Fruit fly (Drosophila melanogaster) whole organism, wandering third instar larva: Measurements from ENCODE around the gene CrebB.

Experiments
- Abd-B ChIP-seq: fragments of >200 bp; optimal IDR thresholded peaks from 2 replicates; lab custom pipeline; 2017; ENCODE audit warnings: missing biosample characterization, missing genetic modification characterization
- CG32264 ChIP-seq: fragments of 200-800 bp; sonication (Bioruptor generic); optimal IDR thresholded peaks from 2 replicates; lab custom pipeline; 2016; ENCODE audit warnings: missing biosample characterization, missing genetic modification characterization
- CG9705 ChIP-seq: fragments of 200-800 bp; sonication (Bioruptor generic); optimal IDR thresholded peaks from 2 replicates; lab custom pipeline; 2018; ENCODE audit warnings: missing biosample characterization, mild to moderate bottlenecking, missing genetic modification characterization
- Dfd ChIP-seq: fragments of >200 bp; optimal IDR thresholded peaks from 2 replicates; lab custom pipeline; 2017; ENCODE audit warnings: missing biosample characterization, missing genetic modification characterization
- Dif ChIP-seq: fragments of 200-275, 200-300 bp; sonication (Bioruptor generic); optimal IDR thresholded peaks from 2 replicates; lab custom pipeline; 2018; ENCODE audit warnings: missing biosample characterization, missing genetic modification characterization; ENCODE audit not compliant: partially characterized antibody
- HLH106 ChIP-seq: fragments of 200-800 bp; optimal IDR thresholded peaks from 3 replicates; lab custom pipeline; 2019; ENCODE audit warnings: missing biosample characterization, mild to moderate bottlenecking, missing genetic modification characterization, moderate library complexity
- Hnf4 ChIP-seq: fragments of 200-800 bp; sonication (Bioruptor generic); optimal IDR thresholded peaks from 2 replicates; lab custom pipeline; 2016; ENCODE audit warnings: missing biosample characterization, mild to moderate bottlenecking, missing genetic modification characterization
- Hr78 ChIP-seq: fragments of >200 bp; optimal IDR thresholded peaks from 2 replicates; lab custom pipeline; 2017; ENCODE audit warnings: missing biosample characterization, missing genetic modification characterization
- Hr83 ChIP-seq: fragments of 200-300 bp; sonication (Bioruptor generic); optimal IDR thresholded peaks from 2 replicates; lab custom pipeline; 2016; ENCODE audit warnings: missing biosample characterization, mild to moderate bottlenecking, missing genetic modification characterization, moderate library complexity; ENCODE audit not compliant: poor library complexity, severe bottlenecking
- Jra ChIP-seq: sonication (Bioruptor generic); optimal IDR thresholded peaks from 2 replicates; lab custom pipeline; 2016; ENCODE audit warnings: missing biosample characterization, missing genetic modification characterization
- Myc ChIP-seq: fragments of >200 bp; optimal IDR thresholded peaks from 2 replicates; lab custom pipeline; 2017
- N ChIP-seq: fragments of >200 bp; optimal IDR thresholded peaks from 2 replicates; lab custom pipeline; 2018; ENCODE audit warnings: missing biosample characterization, missing external identifiers, missing genetic modification characterization
- OdsH ChIP-seq: fragments of 200-800 bp; sonication (Bioruptor generic); optimal IDR thresholded peaks from 2 replicates; lab custom pipeline; 2016; ENCODE audit warnings: missing biosample characterization, mild to moderate bottlenecking, missing genetic modification characterization
- Rel ChIP-seq, 2 experiments: fragments of 200-800 bp; sonication (Bioruptor generic) in 1 of 2; optimal IDR thresholded peaks; 2 replicates in 1 of 2; 3 replicates in 1 of 2; lab custom pipeline; 2016 to 2019; ENCODE audit warnings: mild to moderate bottlenecking in 2 of 2, missing biosample characterization in 2 of 2, missing genetic modification characterization in 2 of 2, moderate library complexity in 1 of 2
- Sp1 ChIP-seq: fragments of 200-800 bp; sonication (Bioruptor generic); optimal IDR thresholded peaks from 3 replicates; lab custom pipeline; 2019; ENCODE audit warnings: missing biosample characterization, mild to moderate bottlenecking, missing genetic modification characterization, moderate library complexity
- Vsx2 ChIP-seq: fragments of 200-300, 225-300 bp; sonication (Bioruptor generic); optimal IDR thresholded peaks from 2 replicates; lab custom pipeline; 2018; ENCODE audit warnings: missing biosample characterization, missing genetic modification characterization; ENCODE audit not compliant: partially characterized antibody
- brk ChIP-seq: fragments of 200-800 bp; sonication (Bioruptor generic); optimal IDR thresholded peaks from 2 replicates; lab custom pipeline; 2016; ENCODE audit warnings: missing biosample characterization, mild to moderate bottlenecking, missing genetic modification characterization
- dl ChIP-seq, 2 experiments: fragments of 175-275, 200-275 bp in 1 of 2; fragments of 200-275 bp in 1 of 2; sonication (Bioruptor generic); optimal IDR thresholded peaks; lab custom pipeline; 2018; ENCODE audit warnings: mild to moderate bottlenecking in 2 of 2, missing biosample characterization in 2 of 2, missing genetic modification characterization in 2 of 2, moderate library complexity in 2 of 2; ENCODE audit not compliant: partially characterized antibody in 2 of 2, insufficient read depth in 1 of 2
- ey ChIP-seq: fragments of 200-800 bp; sonication (Bioruptor generic); optimal IDR thresholded peaks from 2 replicates; lab custom pipeline; 2016; ENCODE audit warnings: missing biosample characterization, missing genetic modification characterization
- foxo ChIP-seq, 2 experiments: fragments of 200-800 bp; sonication (Bioruptor generic); optimal IDR thresholded peaks; 2 replicates in 1 of 2; 3 replicates in 1 of 2; lab custom pipeline; 2016 to 2017; ENCODE audit warnings: missing biosample characterization in 2 of 2, missing genetic modification characterization in 2 of 2
- fru ChIP-seq: fragments of 200-800 bp; sonication (Bioruptor generic); optimal IDR thresholded peaks from 3 replicates; lab custom pipeline; 2016; ENCODE audit warnings: missing biosample characterization, mild to moderate bottlenecking, missing genetic modification characterization
- h ChIP-seq: fragments of 200-800 bp; sonication (Bioruptor generic); optimal IDR thresholded peaks from 3 replicates; lab custom pipeline; 2016; ENCODE audit warnings: missing biosample characterization, mild to moderate bottlenecking, missing genetic modification characterization
- lola ChIP-seq: fragments of >200 bp; optimal IDR thresholded peaks from 2 replicates; lab custom pipeline; 2017; ENCODE audit warnings: missing biosample characterization, missing genetic modification characterization
- pan ChIP-seq: fragments of >200 bp; optimal IDR thresholded peaks from 2 replicates; lab custom pipeline; 2017
- psq ChIP-seq: fragments of 200-800 bp; sonication (Bioruptor generic); optimal IDR thresholded peaks from 3 replicates; lab custom pipeline; 2017; ENCODE audit warnings: missing biosample characterization, mild to moderate bottlenecking, missing genetic modification characterization, moderate library complexity
- rgr ChIP-seq: fragments of 200-800 bp; sonication (Bioruptor generic); optimal IDR thresholded peaks from 3 replicates; lab custom pipeline; 2016; ENCODE audit warnings: missing biosample characterization, mild to moderate bottlenecking, missing genetic modification characterization
- sv ChIP-seq: fragments of 200-800 bp; sonication (Bioruptor generic); optimal IDR thresholded peaks from 3 replicates; lab custom pipeline; 2016; ENCODE audit warnings: missing biosample characterization, missing genetic modification characterization
- tai ChIP-seq: sonication (Bioruptor generic); optimal IDR thresholded peaks from 2 replicates; lab custom pipeline; 2016; ENCODE audit warnings: missing biosample characterization, missing genetic modification characterization
- woc ChIP-seq: sonication (Bioruptor generic); optimal IDR thresholded peaks from 2 replicates; lab custom pipeline; 2016; ENCODE audit warnings: missing biosample characterization, mild to moderate bottlenecking, missing genetic modification characterization

The CrebB gene

dm6 chrX:18404632-18405238 lies 38.6 kb downstream of the CrebB start (continued):
- TF ChIP-seq N (GFP tag; lab: Kevin White, UChicago) = no peak
- TF ChIP-seq, all 38 proteins: peak for 10

- no peak for TF ChIP-seq CG9705 (GFP tag; lab: Kevin White, UChicago)
- no peak for TF ChIP-seq Sp1 (GFP tag; lab: Kevin White, UChicago)
- peak; percentile 73 for TF ChIP-seq sv (GFP tag; lab: Kevin White, UChicago)
- TF ChIP-seq rgr (GFP tag; lab: Kevin White, UChicago) = peak; percentile 5
- TF ChIP-seq ey = peak; percentile 15
- TF ChIP-seq Hnf4 = no peak
- TF ChIP-seq h = no peak
These were observed 39.5 kb downstream of the CrebB start for dm6 chrX:18405567-18406059.

- no peak for TF ChIP-seq Sp1 (GFP tag; lab: Kevin White, UChicago)
These were observed 40.6 kb downstream of the CrebB start for dm6 chrX:18406593-18407393.

dm6 chrX:18407394-18407721 lies 41.2 kb downstream of the CrebB start:
- peak; percentile 20 for TF ChIP-seq h
- TF ChIP-seq Hr78 = no peak
- TF ChIP-seq HLH106 (tag; lab: Kevin White, UChicago) = no peak
- TF ChIP-seq pan = no peak
- no peak for TF ChIP-seq CG32264 (GFP tag; lab: Kevin White, UChicago)
- no peak for TF ChIP-seq Jra (GFP tag; lab: Kevin White, UChicago)
- TF ChIP-seq fru = peak; percentile 13

dm6 chrX:18409449-18409848 lies 43.3 kb downstream of the CrebB start:
- TF ChIP-seq woc (GFP tag; lab: Kevin White, UChicago) = no peak
- TF ChIP-seq Dif (GFP tag; lab: Kevin White, UChicago) = no peak
- TF ChIP-seq brk = no peak
- no peak for TF ChIP-seq Hr83 (GFP tag; lab: Kevin White, UChicago)
- no peak for TF ChIP-seq foxo (GFP tag; optimal IDR thresholded peaks at IDR 0.05; lab: Kevin White, UChicago)
- TF ChIP-seq Hnf4 = no peak
- no peak for TF ChIP-seq psq (GFP tag; lab: Kevin White, UChicago)
- TF ChIP-seq Myc (lab: Kevin White, UChicago) = peak; percentile 3
- TF ChIP-seq N (GFP tag; lab: Kevin White, UChicago) = peak; percentile 6
- TF ChIP-seq ey = no peak
- TF ChIP-seq Abd-B (GFP tag; lab: Kevin White, UChicago) = no peak
- no peak for TF ChIP-seq HLH106 (tag; lab: Kevin White, UChicago)
- TF ChIP-seq dl (GFP tag; optimal IDR thresholded peaks at IDR 0.05; lab: Kevin White, UChicago; ENCODE audit: insufficient read depth in 1 of 2, partially characterized antibody in 2 of 2) = no peak
- peak; percentile 85 for TF ChIP-seq Vsx2
- TF ChIP-seq OdsH = no peak
- TF ChIP-seq Dfd (GFP tag; lab: Kevin White, UChicago) = no peak
- TF ChIP-seq tai (GFP tag; lab: Kevin White, UChicago) = no peak
- no peak for TF ChIP-seq Rel (GFP tag; optimal IDR thresholded peaks at IDR 0.05; lab: Kevin White, UChicago)
- peak; percentile 4 for TF ChIP-seq Rel (tag; optimal IDR thresholded peaks at IDR 0.05; lab: Kevin White, UChicago)
- no peak for TF ChIP-seq Hr78
- TF ChIP-seq fru = no peak
- TF ChIP-seq, all 38 proteins: peak for 4

- TF ChIP-seq psq (GFP tag; lab: Kevin White, UChicago) = peak; percentile 33
- TF ChIP-seq lola (GFP tag; lab: Kevin White, UChicago) = no peak
These were observed 43.8 kb downstream of the CrebB start, which contains the start of gene Nt5b for dm6 chrX:18409938-18410337. Gene Nt5b (minus strand): TSS chrX:18410144.
